Worm (Caenorhabditis elegans) whole organism, L4 larva: Measurements from ENCODE around the gene W09D6.4.

ENCODE experiments used
- F37D6.2 ChIP-seq: sonication (generic microtip); optimal IDR thresholded peaks from 2 replicates; lab custom pipeline; 2016; ENCODE audit warnings: mild to moderate bottlenecking, missing genetic modification characterization, missing compliant biosample characterization
- F49E8.2 ChIP-seq: sonication (generic microtip); optimal IDR thresholded peaks from 2 replicates; lab custom pipeline; 2016; ENCODE audit warnings: missing compliant biosample characterization, mild to moderate bottlenecking, missing genetic modification characterization, borderline replicate concordance
- T20F7.1 ChIP-seq: fragments of 200-800 bp; sonication (Bioruptor generic); optimal IDR thresholded peaks from 2 replicates; lab custom pipeline; 2018; ENCODE audit warnings: mild to moderate bottlenecking, missing genetic modification characterization, missing compliant biosample characterization
- T26A8.4 ChIP-seq: fragments of 200-800 bp; sonication (Bioruptor generic); IDR thresholded peaks from 2 replicates; pipeline ENCODE4 v1.3.6; 2022; ENCODE audit warnings: missing genetic modification characterization, missing compliant biosample characterization
- Y48G9A.11 ChIP-seq: fragments of 200-800 bp; sonication (Bioruptor generic); IDR thresholded peaks from 2 replicates; pipeline ENCODE4 v1.3.6; 2022; ENCODE audit warnings: missing genetic modification reagents, missing genetic modification characterization, missing compliant biosample characterization
- Y5F2A.4 ChIP-seq: fragments of 200-800 bp; sonication (Bioruptor generic); optimal IDR thresholded peaks from 2 replicates; lab custom pipeline; 2018; ENCODE audit warnings: mild to moderate bottlenecking, missing genetic modification characterization, missing compliant biosample characterization
- Y75B8A.6 ChIP-seq: fragments of 200-800 bp; sonication (Bioruptor generic); IDR thresholded peaks from 2 replicates; pipeline ENCODE4 v1.3.6; 2022; ENCODE audit warnings: missing genetic modification reagents, missing genetic modification characterization, missing compliant biosample characterization
- ZK337.2 ChIP-seq: fragments of 200-800 bp; sonication (Bioruptor generic); IDR thresholded peaks from 2 replicates; pipeline ENCODE4 v1.3.6; 2022; ENCODE audit warnings: missing genetic modification reagents, missing genetic modification characterization, missing compliant biosample characterization
- aha-1 ChIP-seq: fragments of 150-350 bp; peaks from one replicate; lab custom pipeline; 2014; ENCODE audit warnings: missing biosample characterization, missing genetic modification characterization
- aly-2 ChIP-seq: sonication (generic microtip); optimal IDR thresholded peaks from 2 replicates; lab custom pipeline; 2018; ENCODE audit warnings: missing biosample characterization, missing genetic modification characterization
- arid-1 ChIP-seq: fragments of 200-800 bp; sonication (Bioruptor generic); conservative IDR thresholded peaks from 2 replicates; pipeline ENCODE4 v1.3.6; 2022; ENCODE audit warnings: missing genetic modification reagents, missing genetic modification characterization, missing compliant biosample characterization
- ceh-20 ChIP-seq: fragments of 200-800 bp; sonication (Bioruptor generic); IDR thresholded peaks from 2 replicates; pipeline ENCODE4 v1.3.6; 2022; ENCODE audit warnings: missing genetic modification reagents, missing genetic modification characterization, missing compliant biosample characterization
- ceh-28 ChIP-seq: fragments of 150-350 bp; optimal IDR thresholded peaks from 2 replicates; lab custom pipeline; 2014; ENCODE audit warnings: missing biosample characterization, missing genetic modification reagents, missing genetic modification characterization
- ceh-44 ChIP-seq: fragments of 200-800 bp; sonication (Bioruptor generic); IDR thresholded peaks from 2 replicates; pipeline ENCODE4 v1.3.6; 2022; ENCODE audit warnings: missing genetic modification reagents, missing genetic modification characterization, missing compliant biosample characterization
- ceh-62 ChIP-seq: sonication (generic microtip); optimal IDR thresholded peaks from 2 replicates; lab custom pipeline; 2017; ENCODE audit warnings: missing biosample characterization, missing genetic modification characterization
- daf-16 ChIP-seq, 3 experiments: sonication (generic microtip); optimal IDR thresholded peaks; 2 replicates each; lab custom pipeline; 2016 to 2017; ENCODE audit warnings: missing genetic modification characterization in 3 of 3, missing genetic modification reagents in 3 of 3, mild to moderate bottlenecking in 2 of 3, missing compliant biosample characterization in 2 of 3, missing biosample characterization in 1 of 3, moderate library complexity in 1 of 3
- dmd-6 ChIP-seq: fragments of 200-800 bp; sonication (Bioruptor generic); IDR thresholded peaks from 2 replicates; pipeline ENCODE4 v1.3.6; 2022; ENCODE audit warnings: missing genetic modification reagents, missing genetic modification characterization, missing compliant biosample characterization
- dmd-9 ChIP-seq: fragments of 200-800 bp; sonication (Bioruptor generic); IDR thresholded peaks from 2 replicates; pipeline ENCODE4 v1.3.6; 2022; ENCODE audit warnings: missing genetic modification reagents, missing genetic modification characterization, missing compliant biosample characterization
- dpl-1 ChIP-seq: fragments of 150-350 bp; optimal IDR thresholded peaks from 2 replicates; lab custom pipeline; 2014; ENCODE audit warnings: missing biosample characterization, missing genetic modification reagents, missing genetic modification characterization
- egl-43 ChIP-seq: fragments of 200-800 bp; sonication (Bioruptor generic); IDR thresholded peaks from 2 replicates; pipeline ENCODE4 v1.3.6; 2022; ENCODE audit warnings: missing genetic modification reagents, missing genetic modification characterization, missing compliant biosample characterization
- hif-1 ChIP-seq, 2 experiments: sonication (generic microtip); optimal IDR thresholded peaks; 2 replicates each; lab custom pipeline; 2016 to 2017; ENCODE audit warnings: missing compliant biosample characterization in 2 of 2, missing genetic modification characterization in 2 of 2, missing genetic modification reagents in 2 of 2, missing genotype in 2 of 2, mild to moderate bottlenecking in 1 of 2
- hlh-11 ChIP-seq: fragments of 200-800 bp; sonication (Bioruptor generic); optimal IDR thresholded peaks from 2 replicates; lab custom pipeline; 2018; ENCODE audit warnings: mild to moderate bottlenecking, missing genetic modification characterization, missing compliant biosample characterization
- hmg-1.1 ChIP-seq: fragments of 200-800 bp; sonication (Bioruptor generic); IDR thresholded peaks from 2 replicates; pipeline ENCODE4 v1.3.6; 2022; ENCODE audit warnings: missing genetic modification reagents, missing genetic modification characterization, missing compliant biosample characterization
- jun-1 ChIP-seq: fragments of 150-350 bp; optimal IDR thresholded peaks from 2 replicates; lab custom pipeline; 2014; ENCODE audit warnings: missing biosample characterization, missing genetic modification reagents, missing genetic modification characterization
- lin-29 ChIP-seq: fragments of 200-800 bp; sonication (Bioruptor generic); IDR thresholded peaks from 2 replicates; pipeline ENCODE4 v1.3.6; 2022; ENCODE audit warnings: missing genetic modification reagents, missing genetic modification characterization, missing compliant biosample characterization
- lin-38 ChIP-seq: fragments of 200-800 bp; sonication (Bioruptor generic); IDR thresholded peaks from 2 replicates; pipeline ENCODE4 v1.3.6; 2022; ENCODE audit warnings: missing genetic modification reagents, missing genetic modification characterization, missing compliant biosample characterization
- lir-3 ChIP-seq: sonication (generic microtip); optimal IDR thresholded peaks from 2 replicates; lab custom pipeline; 2016; ENCODE audit warnings: mild to moderate bottlenecking, missing genetic modification characterization, missing compliant biosample characterization
- lsy-2 ChIP-seq, 2 experiments: fragments of 150-350 bp in 1 of 2; sonication (generic microtip) in 1 of 2; optimal IDR thresholded peaks; 2 replicates each; lab custom pipeline; 2014 to 2017; ENCODE audit warnings: missing biosample characterization in 2 of 2, missing genetic modification characterization in 2 of 2
- madf-5 ChIP-seq, 2 experiments: fragments of 200-800 bp; sonication (Bioruptor generic); IDR thresholded peaks; 2 replicates each; pipeline ENCODE4 v1.3.6; 2022; ENCODE audit warnings: missing compliant biosample characterization in 2 of 2, missing genetic modification characterization in 2 of 2
- madf-9 ChIP-seq: fragments of 200-800 bp; sonication (Bioruptor generic); conservative IDR thresholded peaks from 2 replicates; pipeline ENCODE4 v1.3.6; 2022; ENCODE audit warnings: missing genetic modification reagents, missing genetic modification characterization, missing compliant biosample characterization
- mep-1 ChIP-seq: fragments of 150-350 bp; sonication (generic microtip); optimal IDR thresholded peaks from 3 replicates; lab custom pipeline; 2014; ENCODE audit warnings: missing biosample characterization, missing genetic modification characterization
- mes-2 ChIP-seq: sonication (generic microtip); optimal IDR thresholded peaks from 2 replicates; lab custom pipeline; 2016; ENCODE audit warnings: missing genotype, mild to moderate bottlenecking, missing genetic modification characterization, missing compliant biosample characterization; ENCODE audit not compliant: poor library complexity, severe bottlenecking
- mxl-2 ChIP-seq: fragments of 200-800 bp; sonication (Bioruptor generic); conservative IDR thresholded peaks from 2 replicates; pipeline ENCODE4 v1.3.6; 2022; ENCODE audit warnings: missing genetic modification reagents, missing genetic modification characterization, missing compliant biosample characterization
- mxl-3 ChIP-seq: fragments of 200-800 bp; sonication (Bioruptor generic); optimal IDR thresholded peaks from 2 replicates; lab custom pipeline; 2018; ENCODE audit warnings: mild to moderate bottlenecking, missing genetic modification characterization, missing compliant biosample characterization
- nhr-102 ChIP-seq: sonication (generic microtip); optimal IDR thresholded peaks from 2 replicates; lab custom pipeline; 2016; ENCODE audit warnings: mild to moderate bottlenecking, missing genetic modification characterization, moderate library complexity, missing compliant biosample characterization
- nhr-237 ChIP-seq: sonication (generic microtip); optimal IDR thresholded peaks from 2 replicates; lab custom pipeline; 2017; ENCODE audit warnings: missing biosample characterization, missing genetic modification characterization
- nhr-42 ChIP-seq: fragments of 200-800 bp; sonication (Bioruptor generic); IDR thresholded peaks from 2 replicates; pipeline ENCODE4 v1.3.6; 2022; ENCODE audit warnings: missing genetic modification characterization, missing compliant biosample characterization
- nhr-48 ChIP-seq: sonication (generic microtip); optimal IDR thresholded peaks from 2 replicates; lab custom pipeline; 2016; ENCODE audit warnings: mild to moderate bottlenecking, missing genetic modification characterization, missing compliant biosample characterization
- pha-4 ChIP-seq, 2 experiments: fragments of 150-350 bp in 1 of 2; fragments of 200-800 bp in 1 of 2; sonication (Bioruptor generic) in 1 of 2; IDR thresholded peaks in 1 of 2; optimal IDR thresholded peaks in 1 of 2; 2 replicates each; pipeline versions ENCODE4 v1.3.6 to Lab custom; 2014 to 2022; ENCODE audit warnings: missing genetic modification characterization in 2 of 2, missing genetic modification reagents in 2 of 2, missing biosample characterization in 1 of 2, missing compliant biosample characterization in 1 of 2
- php-3 ChIP-seq: fragments of 200-800 bp; sonication (Bioruptor generic); IDR thresholded peaks from 2 replicates; pipeline ENCODE4 v1.3.6; 2022; ENCODE audit warnings: missing genetic modification reagents, missing genetic modification characterization, missing compliant biosample characterization
- rbr-2 ChIP-seq: sonication (generic microtip); optimal IDR thresholded peaks from 2 replicates; lab custom pipeline; 2016; ENCODE audit warnings: missing genotype, missing genetic modification characterization, missing compliant biosample characterization
- set-16 ChIP-seq: fragments of 200-800 bp; sonication (Bioruptor generic); IDR thresholded peaks from 2 replicates; pipeline ENCODE4 v1.3.6; 2022; ENCODE audit warnings: missing genetic modification reagents, missing genetic modification characterization, missing compliant biosample characterization
- unc-130 ChIP-seq: sonication (generic microtip); optimal IDR thresholded peaks from 2 replicates; lab custom pipeline; 2016; ENCODE audit warnings: missing genetic modification reagents, missing genetic modification characterization, missing compliant biosample characterization
- vab-7 ChIP-seq: fragments of 200-800 bp; sonication (Bioruptor generic); IDR thresholded peaks from 2 replicates; pipeline ENCODE4 v1.3.6; 2022; ENCODE audit warnings: missing genetic modification reagents, missing genetic modification characterization, missing compliant biosample characterization
- zfp-2 ChIP-seq: sonication (generic microtip); optimal IDR thresholded peaks from 2 replicates; lab custom pipeline; 2016; ENCODE audit warnings: mild to moderate bottlenecking, missing genetic modification characterization, missing compliant biosample characterization
- ztf-11 ChIP-seq: fragments of 150-350 bp; optimal IDR thresholded peaks from 2 replicates; lab custom pipeline; 2014; ENCODE audit warnings: missing biosample characterization, missing genetic modification characterization

The W09D6.4 gene

ce11 chrIII:11110756-11111155, 31.2 kb downstream of the W09D6.4 start (continued):
- TF ChIP-seq nhr-42 (peak; percentile 22; the same call in 1 of the 2 replicates), unc-130 (GFP tag; lab: Kevin White, UChicago) (peak; percentile 47)

ce11 chrIII:11112718-11113117, 33.2 kb downstream of the W09D6.4 start:
- peak; percentile 52 for TF ChIP-seq nhr-102 (tag; lab: Kevin White, UChicago)
- TF ChIP-seq unc-130 (GFP tag; lab: Kevin White, UChicago): peak; percentile 48
- no peak for TF ChIP-seq aha-1 (tag; lab: Kevin White, UChicago)
- peak; percentile 59; the same call in 1 of the 2 replicates for TF ChIP-seq egl-43 (GFP tag; lab: Robert Waterston, UW)
- no peak for TF ChIP-seq Y5F2A.4
- peak; percentile 59; the same call in 1 of the 2 replicates for TF ChIP-seq ceh-20 (GFP tag; lab: Robert Waterston, UW)
- no peak for TF ChIP-seq jun-1 (tag; lab: Kevin White, UChicago)
- TF ChIP-seq Y48G9A.11: peak; percentile 35; the same call in 1 of the 2 replicates
- peak; percentile 56; the same call in 1 of the 2 replicates for TF ChIP-seq nhr-42
- TF ChIP-seq rbr-2 (tag; lab: Kevin White, UChicago): peak; percentile 71
- 0 out of 2 replicates have a peak, but pooled peaks have one; percentile 10 for TF ChIP-seq php-3 (GFP tag; lab: Robert Waterston, UW)
- peak; percentile 89 for TF ChIP-seq lin-38 (GFP tag; lab: Robert Waterston, UW)
- no peak for TF ChIP-seq ceh-62
- TF ChIP-seq arid-1: 0 out of 2 replicates have a peak, but pooled peaks have one; percentile 15
- TF ChIP-seq ztf-11 (tag; lab: Kevin White, UChicago): no peak
- TF ChIP-seq T26A8.4 (GFP tag; lab: Robert Waterston, UW): 0 out of 2 replicates have a peak, but pooled peaks have one; percentile 33
- peak; percentile 75; the same call in 1 of the 2 replicates for TF ChIP-seq ceh-44
- no peak for TF ChIP-seq aly-2 (tag; lab: Kevin White, UChicago)
- peak; percentile 82 for TF ChIP-seq mxl-3 (GFP tag; lab: Kevin White, UChicago)
- TF ChIP-seq lin-29 (GFP tag; lab: Robert Waterston, UW): peak; percentile 80
- TF ChIP-seq T20F7.1 (GFP tag; lab: Kevin White, UChicago): peak; percentile 53
- TF ChIP-seq madf-9: peak; percentile 50; the same call in 1 of the 2 replicates
- TF ChIP-seq nhr-237 (tag; lab: Kevin White, UChicago): no peak
- TF ChIP-seq F37D6.2: peak; percentile 9
- peak; percentile 59 for TF ChIP-seq hlh-11 (tag; lab: Kevin White, UChicago)
- peak; percentile 63 for TF ChIP-seq dmd-6 (GFP tag; lab: Robert Waterston, UW)
- TF ChIP-seq F49E8.2 (tag; lab: Kevin White, UChicago): no peak
- TF ChIP-seq set-16 (GFP tag; lab: Robert Waterston, UW): peak; percentile 23; the same call in 1 of the 2 replicates
- 0 out of 2 replicates have a peak, but pooled peaks have one; percentile 52 for TF ChIP-seq Y75B8A.6 (GFP tag; lab: Robert Waterston, UW)
- TF ChIP-seq mxl-2 (GFP tag; lab: Robert Waterston, UW): no peak
- TF ChIP-seq lir-3 (tag; lab: Kevin White, UChicago): no peak
- peak in 1 of 2 experiments; percentile 10 for TF ChIP-seq daf-16 (GFP tag; optimal IDR thresholded peaks at IDR 0.05; lab: Kevin White, UChicago)
- TF ChIP-seq daf-16 (tag; optimal IDR thresholded peaks at IDR 0.05; lab: Kevin White, UChicago): peak; percentile 39
- peak; percentile 25 for TF ChIP-seq dpl-1 (GFP tag; lab: Kevin White, UChicago)
- TF ChIP-seq ceh-28 (tag; lab: Kevin White, UChicago): no peak
- peak; percentile 82; the same call in 1 of the 2 replicates for TF ChIP-seq ZK337.2 (GFP tag; lab: Robert Waterston, UW)
- peak; percentile 62 for TF ChIP-seq pha-4 (GFP tag; IDR thresholded peaks at IDR 0.05; lab: Robert Waterston, UW)
- no peak for TF ChIP-seq pha-4 (tag; optimal IDR thresholded peaks at IDR 0.05; lab: Kevin White, UChicago)
- TF ChIP-seq zfp-2 (tag; lab: Kevin White, UChicago): no peak
- TF ChIP-seq mep-1 (tag; lab: Kevin White, UChicago): peak; percentile 24
- peak; percentile 78 for TF ChIP-seq hmg-1.1 (GFP tag; lab: Robert Waterston, UW)
- peak; percentile 84 for TF ChIP-seq dmd-9 (GFP tag; lab: Robert Waterston, UW)
- no peak for TF ChIP-seq nhr-48 (tag; lab: Kevin White, UChicago)
- no peak for TF ChIP-seq madf-5 (GFP tag; IDR thresholded peaks at IDR 0.05; lab: Robert Waterston, UW)
- TF ChIP-seq hif-1 (tag; optimal IDR thresholded peaks at IDR 0.05; lab: Kevin White, UChicago): peak in 1 of 2 experiments; percentile 67
- peak; percentile 92 for TF ChIP-seq mes-2
- TF ChIP-seq vab-7 (GFP tag; lab: Robert Waterston, UW): 0 out of 2 replicates have a peak, but pooled peaks have one; percentile 9
- TF ChIP-seq lsy-2 (tag; optimal IDR thresholded peaks at IDR 0.05; lab: Kevin White, UChicago): peak in 1 of 2 experiments; percentile 47
